Worm (Caenorhabditis elegans): Measurements from ENCODE around the gene R02F11.11.

DNA sequence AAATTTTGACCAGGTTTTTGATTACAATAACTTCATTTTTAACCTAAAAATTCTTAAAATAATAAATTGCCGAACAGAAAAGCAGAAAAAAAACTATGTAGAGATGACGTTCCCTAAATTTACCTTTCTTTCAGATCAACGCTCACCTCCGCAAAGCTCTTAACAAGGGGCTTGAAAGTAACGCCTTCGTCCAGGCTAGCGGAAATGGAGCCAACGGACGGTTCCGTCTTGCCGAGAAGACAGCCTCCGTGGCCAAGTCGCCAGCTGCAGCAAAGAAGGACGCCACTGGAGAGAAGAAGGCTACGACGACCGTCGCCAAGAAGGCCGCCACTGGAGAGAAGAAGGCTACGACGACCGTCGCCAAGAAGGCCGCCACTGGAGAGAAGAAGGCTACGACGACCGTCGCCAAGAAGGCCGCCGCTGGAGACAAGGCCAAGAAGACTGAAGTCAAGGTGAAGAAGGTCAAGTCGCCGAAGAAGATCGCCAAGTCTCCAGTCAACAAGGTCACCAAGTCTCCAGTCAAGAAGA is 36.9 kb upstream of the R02F11.11 start:
- TF ChIP-seq ztf-23 (GFP tag; IDR thresholded peaks at IDR 0.05): no peak
- no peak for TF ChIP-seq T22C8.4 (GFP tag; IDR thresholded peaks at IDR 0.05)
- no peak for TF ChIP-seq ztf-29 (GFP tag; IDR thresholded peaks at IDR 0.05)
- no peak for TF ChIP-seq klf-2 (GFP tag; conservative IDR thresholded peaks at IDR 0.05)
- TF ChIP-seq flt-1 (GFP tag; IDR thresholded peaks at IDR 0.05): no peak
- TF ChIP-seq ref-1 (GFP tag; conservative IDR thresholded peaks at IDR 0.05): no peak
- no peak for TF ChIP-seq cog-1 (tag; optimal IDR thresholded peaks at IDR 0.05)

Measured in whole organism, midembryonic.